Worm (Caenorhabditis elegans) whole organism, L1 larva: ENCODE measurements around the gene srd-49.
"Not testable (repeated sequence)": the region's sequence is repeated elsewhere in the genome, so short reads cannot be mapped to it uniquely, and the experiment has no call there.

Source experiments
- C16A3.4 ChIP-seq: fragments of 150-350 bp; optimal IDR thresholded peaks from 2 replicates; lab custom pipeline; 2014; ENCODE audit warnings: missing biosample characterization, missing genetic modification characterization
- alr-1 ChIP-seq: fragments of 200-800 bp; sonication (Bioruptor generic); optimal IDR thresholded peaks from 2 replicates; lab custom pipeline; 2018; ENCODE audit warnings: borderline replicate concordance, mild to moderate bottlenecking, missing genetic modification characterization, missing compliant biosample characterization
- blmp-1 ChIP-seq: fragments of 150-350 bp; optimal IDR thresholded peaks from 2 replicates; lab custom pipeline; 2014; ENCODE audit warnings: missing biosample characterization, missing genetic modification characterization
- ceh-63 ChIP-seq: fragments of 200-800 bp; sonication (Bioruptor generic); optimal IDR thresholded peaks from 2 replicates; lab custom pipeline; 2018; ENCODE audit warnings: mild to moderate bottlenecking, missing genetic modification characterization, missing compliant biosample characterization
- ceh-82 ChIP-seq, 3 experiments: fragments of 150-350 bp in 1 of 3; sonication (generic microtip) in 2 of 3; optimal IDR thresholded peaks; 2 replicates each; lab custom pipeline; 2014 to 2017; ENCODE audit warnings: missing biosample characterization in 3 of 3, missing genetic modification characterization in 3 of 3
- ceh-88 ChIP-seq: fragments of 200-800 bp; sonication (Bioruptor generic); IDR thresholded peaks from 2 replicates; pipeline ENCODE4 v1.3.6; 2022; ENCODE audit warnings: missing genetic modification characterization, missing compliant biosample characterization
- ces-1 ChIP-seq: fragments of 150-350 bp; optimal IDR thresholded peaks from 2 replicates; lab custom pipeline; 2014; ENCODE audit warnings: missing biosample characterization, missing genetic modification reagents, missing genetic modification characterization
- efl-1 ChIP-seq, 4 experiments: fragments of 150-350 bp; optimal IDR thresholded peaks in 3 of 4; peaks in 1 of 4; 1 replicate in 1 of 4; 2 replicates in 3 of 4; lab custom pipeline; 2014; ENCODE audit warnings: missing biosample characterization in 2 of 4, missing genetic modification characterization in 2 of 4, missing genetic modification reagents in 2 of 4
- efl-3 ChIP-seq: fragments of 200-800 bp; sonication (Bioruptor generic); optimal IDR thresholded peaks from 2 replicates; lab custom pipeline; 2018; ENCODE audit warnings: mild to moderate bottlenecking, missing genetic modification characterization, missing compliant biosample characterization
- egl-27 ChIP-seq, 2 experiments: fragments of 150-350 bp in 1 of 2; sonication (generic microtip); optimal IDR thresholded peaks; 3 replicates each; lab custom pipeline; 2017 to 2018; ENCODE audit warnings: missing biosample characterization in 2 of 2, missing genetic modification characterization in 2 of 2, missing genetic modification reagents in 2 of 2
- elt-2 ChIP-seq: sonication (generic microtip); optimal IDR thresholded peaks from 2 replicates; lab custom pipeline; 2016; ENCODE audit warnings: missing genetic modification characterization, mild to moderate bottlenecking, inconsistent platforms, missing compliant biosample characterization, missing genetic modification reagents
- elt-3 ChIP-seq, 6 experiments: fragments of 150-350 bp in 1 of 6; sonication (generic microtip); optimal IDR thresholded peaks; 2 replicates each; lab custom pipeline; 2017 to 2018; ENCODE audit warnings: missing biosample characterization in 6 of 6, missing genetic modification characterization in 6 of 6, inconsistent platforms in 1 of 6
- grh-1 ChIP-seq: fragments of 200-800 bp; sonication (Bioruptor generic); IDR thresholded peaks from 2 replicates; pipeline ENCODE4 v1.3.6; 2022; ENCODE audit warnings: missing genetic modification reagents, missing genetic modification characterization, missing compliant biosample characterization
- isw-1 ChIP-seq: fragments of 200-800 bp; sonication (Bioruptor generic); IDR thresholded peaks from 2 replicates; pipeline ENCODE4 v1.3.6; 2022; ENCODE audit warnings: missing genetic modification characterization, missing compliant biosample characterization
- lin-13 ChIP-seq: fragments of 150-350 bp; optimal IDR thresholded peaks from 2 replicates; lab custom pipeline; 2014; ENCODE audit warnings: missing biosample characterization, missing genetic modification reagents, missing genetic modification characterization
- lin-14 ChIP-seq: fragments of 200-800 bp; sonication (Bioruptor generic); optimal IDR thresholded peaks from 2 replicates; lab custom pipeline; 2018; ENCODE audit warnings: mild to moderate bottlenecking, missing genetic modification characterization, moderate library complexity, missing compliant biosample characterization
- lin-35 ChIP-seq, 2 experiments: fragments of 150-350 bp; optimal IDR thresholded peaks; 2 replicates each; lab custom pipeline; 2014; ENCODE audit warnings: missing biosample characterization in 2 of 2, missing genetic modification characterization in 2 of 2, missing genetic modification reagents in 2 of 2
- lir-3 ChIP-seq: sonication (generic microtip); optimal IDR thresholded peaks from 2 replicates; lab custom pipeline; 2016; ENCODE audit warnings: mild to moderate bottlenecking, missing genetic modification characterization, moderate library complexity, missing compliant biosample characterization; ENCODE audit not compliant: poor library complexity
- lsy-2 ChIP-seq, 2 experiments: fragments of 150-350 bp; optimal IDR thresholded peaks; 2 replicates each; lab custom pipeline; 2014; ENCODE audit warnings: missing biosample characterization in 2 of 2, missing genetic modification characterization in 2 of 2
- mef-2 ChIP-seq: fragments of 150-350 bp; optimal IDR thresholded peaks from 2 replicates; lab custom pipeline; 2014; ENCODE audit warnings: missing biosample characterization, missing genetic modification characterization
- mep-1 ChIP-seq: fragments of 150-350 bp; optimal IDR thresholded peaks from 2 replicates; lab custom pipeline; 2014; ENCODE audit warnings: missing biosample characterization, missing genetic modification characterization
- nhr-19 ChIP-seq: fragments of 200-800 bp; sonication (Bioruptor generic); conservative IDR thresholded peaks from 2 replicates; pipeline ENCODE4 v1.3.6; 2022; ENCODE audit warnings: missing genetic modification characterization, missing compliant biosample characterization
- nhr-20 ChIP-seq: sonication (generic microtip); optimal IDR thresholded peaks from 2 replicates; lab custom pipeline; 2016; ENCODE audit warnings: mild to moderate bottlenecking, missing genetic modification characterization, missing compliant biosample characterization
- nhr-47 ChIP-seq: sonication (generic microtip); optimal IDR thresholded peaks from 2 replicates; lab custom pipeline; 2016; ENCODE audit warnings: mild to moderate bottlenecking, missing genetic modification characterization, moderate library complexity, missing compliant biosample characterization
- nhr-77 ChIP-seq: fragments of 150-350 bp; optimal IDR thresholded peaks from 2 replicates; lab custom pipeline; 2014; ENCODE audit warnings: missing biosample characterization, missing genetic modification characterization
- nhr-85 ChIP-seq: sonication (generic microtip); peaks from one replicate; lab custom pipeline; 2016; ENCODE audit warnings: missing genetic modification characterization, inconsistent platforms, missing compliant biosample characterization
- pax-3 ChIP-seq: fragments of 200-800 bp; sonication (Bioruptor generic); optimal IDR thresholded peaks from 2 replicates; lab custom pipeline; 2018; ENCODE audit warnings: mild to moderate bottlenecking, missing genetic modification characterization, moderate library complexity, missing compliant biosample characterization
- snu-23 ChIP-seq: sonication (generic microtip); optimal IDR thresholded peaks from 2 replicates; lab custom pipeline; 2016; ENCODE audit warnings: missing genetic modification characterization, missing compliant biosample characterization
- sptf-1 ChIP-seq: fragments of 150-350 bp; optimal IDR thresholded peaks from 2 replicates; lab custom pipeline; 2014; ENCODE audit warnings: missing biosample characterization, missing genetic modification characterization
- sup-37 ChIP-seq: fragments of 200-800 bp; sonication (Bioruptor generic); optimal IDR thresholded peaks from 2 replicates; lab custom pipeline; 2018; ENCODE audit warnings: mild to moderate bottlenecking, missing genetic modification characterization, missing compliant biosample characterization
- unc-86 ChIP-seq: sonication (generic microtip); optimal IDR thresholded peaks from 2 replicates; lab custom pipeline; 2016; ENCODE audit warnings: missing genetic modification characterization, missing compliant biosample characterization
- xbp-1 ChIP-seq: sonication (generic microtip); optimal IDR thresholded peaks from 2 replicates; lab custom pipeline; 2016; ENCODE audit warnings: missing genetic modification characterization, missing compliant biosample characterization
- ztf-4 ChIP-seq: fragments of 150-350 bp; optimal IDR thresholded peaks from 2 replicates; lab custom pipeline; 2014; ENCODE audit warnings: missing biosample characterization, missing genetic modification characterization

srd-49 gene

ce11 chrV:10094374-10094773 is at the start of gene srd-49:
Gene srd-49 (plus strand): TSS chrV:10094674.
- no peak for TF ChIP-seq ceh-82 (tag; optimal IDR thresholded peaks at IDR 0.05; lab: Kevin White, UChicago)
- no peak for TF ChIP-seq ces-1 (GFP tag; lab: Kevin White, UChicago)
- no peak for TF ChIP-seq lin-13 (GFP tag; lab: Kevin White, UChicago)
- no peak for TF ChIP-seq lir-3 (tag; lab: Kevin White, UChicago)
- TF ChIP-seq C16A3.4: no peak
- no peak for TF ChIP-seq alr-1
- no peak for TF ChIP-seq sup-37 (GFP tag; lab: Kevin White, UChicago)
- no peak for TF ChIP-seq nhr-20 (tag; lab: Kevin White, UChicago)
- TF ChIP-seq egl-27 (tag; optimal IDR thresholded peaks at IDR 0.05; lab: Kevin White, UChicago): no peak

DNA sequence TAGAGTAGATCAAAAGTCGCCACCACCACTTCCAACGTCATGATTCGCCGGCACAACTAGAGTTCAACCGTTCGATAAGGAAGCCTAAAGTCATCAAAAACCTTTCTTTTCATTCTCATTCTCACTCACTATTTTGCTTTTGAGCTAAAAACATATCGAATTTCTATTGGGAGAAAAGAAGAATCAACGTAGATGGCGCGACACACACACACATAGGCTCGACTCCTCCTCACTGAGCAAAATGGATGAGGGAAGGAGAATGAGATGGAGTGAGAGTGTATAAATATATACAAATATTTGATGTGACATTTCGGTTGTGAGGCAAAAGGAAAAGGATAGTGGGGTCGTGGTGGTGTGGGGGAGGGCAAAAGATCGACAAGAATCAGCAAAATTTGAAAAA is 49.7 kb upstream of the srd-49 start:
- TF ChIP-seq mep-1 (peak; percentile 9), nhr-47 (tag; lab: Kevin White, UChicago) (no peak), nhr-85 (peak; percentile 16), lin-14 (peak; percentile 9), sptf-1 (no peak), ceh-82 (tag; optimal IDR thresholded peaks at IDR 0.05; lab: Kevin White, UChicago) (no peak)

ce11 chrV:10046503-10046902 is 48.0 kb upstream of the srd-49 start:
- TF ChIP-seq pax-3 (tag; lab: Kevin White, UChicago): no peak
- peak; percentile 76 for TF ChIP-seq nhr-85
- TF ChIP-seq mep-1: peak; percentile 51
- TF ChIP-seq ceh-63 (GFP tag; lab: Kevin White, UChicago): no peak
- TF ChIP-seq alr-1: no peak
- peak; percentile 1 for TF ChIP-seq snu-23 (GFP tag; lab: Kevin White, UChicago)
- peak; percentile 10 for TF ChIP-seq nhr-20 (tag; lab: Kevin White, UChicago)
- no peak for TF ChIP-seq nhr-77 (tag; lab: Kevin White, UChicago)
- TF ChIP-seq efl-3 (GFP tag; lab: Kevin White, UChicago): no peak
- peak; percentile 79 for TF ChIP-seq blmp-1
- TF ChIP-seq xbp-1 (tag; lab: Kevin White, UChicago): peak; percentile 24
- peak in 1 of 2 experiments; percentile 36 for TF ChIP-seq lsy-2 (tag; optimal IDR thresholded peaks at IDR 0.05; lab: Kevin White, UChicago)
- TF ChIP-seq lin-35 (GFP tag; optimal IDR thresholded peaks at IDR 0.05; lab: Kevin White, UChicago): peak in 1 of 2 experiments; percentile 16
- peak in 1 of 6 experiments; percentile 37 for TF ChIP-seq elt-3 (tag; optimal IDR thresholded peaks at IDR 0.05; lab: Kevin White, UChicago)
- TF ChIP-seq lin-14: peak; percentile 54
- no peak for TF ChIP-seq unc-86 (tag; lab: Kevin White, UChicago)
- TF ChIP-seq efl-1 (optimal IDR thresholded peaks at IDR 0.05; lab: Kevin White, UChicago): no peak
- TF ChIP-seq efl-1 (GFP tag; optimal IDR thresholded peaks at IDR 0.05 in 1 of 2; lab: Kevin White, UChicago): peak in 1 of 2 experiments; percentile 72

DNA sequence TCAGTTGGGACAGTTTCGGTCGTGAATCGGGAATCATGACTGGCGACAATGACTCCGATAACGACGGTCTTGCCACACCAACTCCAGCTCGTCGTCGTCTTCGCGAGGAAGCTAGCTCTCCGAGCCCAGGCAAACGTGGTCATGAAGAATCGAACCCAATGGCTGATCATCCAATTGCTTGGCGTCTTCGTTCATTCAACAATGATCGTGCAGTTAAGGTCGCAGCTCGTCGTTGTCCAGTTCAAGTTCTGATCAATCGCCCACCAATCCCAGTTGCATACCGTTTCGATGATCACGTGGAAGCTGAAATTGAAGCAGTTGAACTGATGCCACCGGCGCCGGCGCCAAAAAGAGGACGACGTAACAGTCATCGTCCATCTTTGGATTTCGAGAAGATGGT is 47.3 kb upstream of the srd-49 start:
- TF ChIP-seq mef-2 (tag; lab: Kevin White, UChicago) (no peak), ztf-4 (no peak), nhr-47 (tag; lab: Kevin White, UChicago) (no peak), alr-1 (no peak), elt-2 (tag; lab: Kevin White, UChicago) (no peak), ceh-63 (GFP tag; lab: Kevin White, UChicago) (no peak), lir-3 (tag; lab: Kevin White, UChicago) (no peak), ceh-88 (GFP tag; lab: Robert Waterston, UW) (no peak)

DNA sequence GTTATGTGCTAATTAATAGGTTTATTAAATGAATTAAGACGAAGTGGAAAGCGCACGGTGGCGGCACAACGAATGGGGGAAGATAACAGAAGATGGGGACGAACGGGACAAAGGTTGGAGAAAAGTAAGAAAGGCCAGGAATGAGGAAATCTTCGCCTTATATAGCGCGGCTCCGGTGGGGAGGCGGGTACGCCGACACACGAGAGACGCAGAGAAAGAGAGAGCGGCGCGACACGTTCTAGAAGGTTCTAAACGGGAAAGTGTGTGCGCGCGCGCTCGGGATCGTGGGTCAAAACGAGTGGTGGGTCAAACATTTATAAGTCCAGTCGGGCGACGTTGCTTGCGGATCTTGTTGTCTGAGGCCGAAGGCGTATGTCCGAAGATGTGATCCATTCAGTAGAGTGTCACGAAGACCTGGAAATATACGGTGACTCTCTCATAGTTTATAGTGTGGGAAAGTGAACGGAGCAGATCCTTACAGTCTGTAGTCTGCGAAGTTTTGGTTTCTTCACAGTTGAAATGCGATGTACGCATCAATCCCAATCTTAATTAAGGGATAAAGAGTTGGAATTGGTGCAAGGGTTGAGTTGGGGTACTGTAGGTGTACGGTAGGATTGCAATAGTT is 45.2 kb upstream of the srd-49 start:
- TF ChIP-seq isw-1 (GFP tag; lab: Robert Waterston, UW) (peak; percentile 12; the same call in 1 of the 2 replicates), nhr-19 (GFP tag; lab: Robert Waterston, UW) (peak; percentile 42), efl-1 (GFP tag; optimal IDR thresholded peaks at IDR 0.05 in 1 of 2; lab: Kevin White, UChicago) (peak in 1 of 2 experiments; percentile 78), grh-1 (peak; percentile 74)
- not testable (repeated sequence) for TF ChIP-seq efl-1 (optimal IDR thresholded peaks at IDR 0.05; lab: Kevin White, UChicago)
